Worm (Caenorhabditis elegans) whole organism, L4/young adult: Measurements from ENCODE around the gene plk-1.

Source experiments
- W03F9.2 ChIP-seq: fragments of 150-350 bp; optimal IDR thresholded peaks from 2 replicates; lab custom pipeline; 2014; ENCODE audit warnings: missing biosample characterization, missing genetic modification characterization
- dao-5 ChIP-seq: sonication (generic microtip); optimal IDR thresholded peaks from 2 replicates; lab custom pipeline; 2016; ENCODE audit warnings: missing genotype, missing genetic modification characterization, moderate library complexity, missing compliant biosample characterization
- him-1 ChIP-seq: sonication (generic microtip); optimal IDR thresholded peaks from 2 replicates; lab custom pipeline; 2016; ENCODE audit warnings: missing genotype, missing genetic modification reagents, missing genetic modification characterization, missing compliant biosample characterization

plk-1 gene

ce11 chrIII:8098116-8098515 lies 3.0 kb upstream of the plk-1 start, which contains the start of gene K06H7.8:
Gene K06H7.8, minus strand, starts transcription at chrIII:8098216.
- TF ChIP-seq dao-5 (tag; lab: Kevin White, UChicago) (no peak), him-1 (tag; lab: Kevin White, UChicago) (no peak), W03F9.2 (tag; lab: Kevin White, UChicago) (no peak)

- TF ChIP-seq W03F9.2 (tag; lab: Kevin White, UChicago) (no peak), dao-5 (tag; lab: Kevin White, UChicago) (no peak), him-1 (tag; lab: Kevin White, UChicago) (no peak)
These were observed 2.1 kb upstream of the plk-1 start, which contains the start of gene K06H7.1 for ce11 chrIII:8099022-8099421. Gene K06H7.1, plus strand, starts transcription at chrIII:8099322.

- TF ChIP-seq W03F9.2 (tag; lab: Kevin White, UChicago) (no peak), dao-5 (tag; lab: Kevin White, UChicago) (no peak), him-1 (tag; lab: Kevin White, UChicago) (no peak)
These were observed 4.6 kb downstream of the plk-1 start for ce11 chrIII:8105771-8106170.

ce11 chrIII:8106476-8106875 lies 5.3 kb downstream of the plk-1 start:
- peak; percentile 41 for TF ChIP-seq him-1 (tag; lab: Kevin White, UChicago)
- no peak for TF ChIP-seq W03F9.2 (tag; lab: Kevin White, UChicago)
- peak; percentile 41 for TF ChIP-seq dao-5 (tag; lab: Kevin White, UChicago)

ce11 chrIII:8108490-8108889 lies 7.3 kb downstream of the plk-1 start, which contains the start of gene C14B9.3:
Gene C14B9.3, plus strand, starts transcription at chrIII:8108790.
- TF ChIP-seq him-1 (tag; lab: Kevin White, UChicago) (no peak), W03F9.2 (tag; lab: Kevin White, UChicago) (no peak), dao-5 (tag; lab: Kevin White, UChicago) (no peak)

- peak; percentile 73 for TF ChIP-seq him-1 (tag; lab: Kevin White, UChicago)
- TF ChIP-seq W03F9.2 (tag; lab: Kevin White, UChicago), result no peak
- peak; percentile 83 for TF ChIP-seq dao-5 (tag; lab: Kevin White, UChicago)
These were observed 8.4 kb downstream of the plk-1 start for ce11 chrIII:8109459-8110057.

- no peak for TF ChIP-seq W03F9.2 (tag; lab: Kevin White, UChicago)
- TF ChIP-seq dao-5 (tag; lab: Kevin White, UChicago), result no peak
- TF ChIP-seq him-1 (tag; lab: Kevin White, UChicago), result no peak
These were observed 10.2 kb downstream of the plk-1 start for ce11 chrIII:8111347-8111746.

ce11 chrIII:8115877-8116276 lies 14.7 kb downstream of the plk-1 start:
- TF ChIP-seq dao-5 (tag; lab: Kevin White, UChicago) (no peak), W03F9.2 (tag; lab: Kevin White, UChicago) (no peak), him-1 (tag; lab: Kevin White, UChicago) (no peak)

- TF ChIP-seq dao-5 (tag; lab: Kevin White, UChicago) (no peak), him-1 (tag; lab: Kevin White, UChicago) (no peak)
These were observed 16.0 kb downstream of the plk-1 start for ce11 chrIII:8117155-8117554.

ce11 chrIII:8121132-8121531 lies 20.0 kb downstream of the plk-1 start, which contains the start of gene gei-8:
Gene gei-8, minus strand, starts transcription at chrIII:8121232.
- no peak for TF ChIP-seq dao-5 (tag; lab: Kevin White, UChicago)
- no peak for TF ChIP-seq him-1 (tag; lab: Kevin White, UChicago)
- TF ChIP-seq W03F9.2 (tag; lab: Kevin White, UChicago), result no peak

- no peak for TF ChIP-seq W03F9.2 (tag; lab: Kevin White, UChicago)
- no peak for TF ChIP-seq him-1 (tag; lab: Kevin White, UChicago)
- no peak for TF ChIP-seq dao-5 (tag; lab: Kevin White, UChicago)
These were observed 20.8 kb downstream of the plk-1 start for ce11 chrIII:8121923-8122322.

ce11 chrIII:8124323-8124722 lies 23.2 kb downstream of the plk-1 start:
- TF ChIP-seq dao-5 (tag; lab: Kevin White, UChicago), result no peak
- peak; percentile 14 for TF ChIP-seq W03F9.2 (tag; lab: Kevin White, UChicago)

- TF ChIP-seq dao-5 (tag; lab: Kevin White, UChicago) (no peak), him-1 (tag; lab: Kevin White, UChicago) (no peak), W03F9.2 (tag; lab: Kevin White, UChicago) (peak; percentile 40)
These were observed 24.1 kb downstream of the plk-1 start for ce11 chrIII:8125234-8125633.

- no peak for TF ChIP-seq dao-5 (tag; lab: Kevin White, UChicago)
- no peak for TF ChIP-seq him-1 (tag; lab: Kevin White, UChicago)
- TF ChIP-seq W03F9.2 (tag; lab: Kevin White, UChicago), result no peak
These were observed 25.8 kb downstream of the plk-1 start for ce11 chrIII:8126978-8127377.
